Worm (Caenorhabditis elegans) whole organism, L2 larva: Measurements from ENCODE around the gene R07B1.13.

Experiments
- C34F6.9 ChIP-seq: fragments of 150-350 bp; optimal IDR thresholded peaks from 2 replicates; lab custom pipeline; 2014; ENCODE audit warnings: missing biosample characterization, missing genetic modification characterization
- F13H6.1 ChIP-seq: sonication (generic microtip); optimal IDR thresholded peaks from 2 replicates; lab custom pipeline; 2016; ENCODE audit warnings: missing genetic modification characterization, missing compliant biosample characterization
- R02D3.7 ChIP-seq: fragments of 150-350 bp; optimal IDR thresholded peaks from 2 replicates; lab custom pipeline; 2014; ENCODE audit warnings: missing biosample characterization, missing genetic modification characterization
- ZK546.5 ChIP-seq: sonication (generic microtip); optimal IDR thresholded peaks from 2 replicates; lab custom pipeline; 2017; ENCODE audit warnings: missing biosample characterization, missing genetic modification characterization
- alr-1 ChIP-seq: fragments of 150-350 bp; optimal IDR thresholded peaks from 2 replicates; lab custom pipeline; 2014; ENCODE audit warnings: missing biosample characterization, missing genetic modification characterization
- ama-1 ChIP-seq: fragments of 150-350 bp; optimal IDR thresholded peaks from 2 replicates; lab custom pipeline; 2018; ENCODE audit warnings: inconsistent platforms
- ceh-16 ChIP-seq: fragments of 150-350 bp; optimal IDR thresholded peaks from 2 replicates; lab custom pipeline; 2014; ENCODE audit warnings: missing biosample characterization, missing genetic modification characterization
- ceh-82 ChIP-seq: fragments of 150-350 bp; optimal IDR thresholded peaks from 2 replicates; lab custom pipeline; 2014; ENCODE audit warnings: missing biosample characterization, missing genetic modification characterization
- crh-2 ChIP-seq: sonication (generic microtip); optimal IDR thresholded peaks from 2 replicates; lab custom pipeline; 2017; ENCODE audit warnings: missing biosample characterization, missing genetic modification characterization
- dmd-4 ChIP-seq: sonication (generic microtip); optimal IDR thresholded peaks from 2 replicates; lab custom pipeline; 2017; ENCODE audit warnings: missing biosample characterization, missing genetic modification characterization
- fos-1 ChIP-seq: fragments of 150-350 bp; optimal IDR thresholded peaks from 2 replicates; lab custom pipeline; 2014; ENCODE audit warnings: missing biosample characterization, missing genetic modification characterization
- gmeb-1 ChIP-seq: fragments of 150-350 bp; optimal IDR thresholded peaks from 2 replicates; lab custom pipeline; 2014; ENCODE audit warnings: missing biosample characterization, missing genetic modification characterization
- lin-11 ChIP-seq: fragments of 150-350 bp; sonication (generic microtip); optimal IDR thresholded peaks from 2 replicates; lab custom pipeline; 2014; ENCODE audit warnings: missing biosample characterization, missing genetic modification characterization, inconsistent platforms, mixed read lengths
- mbf-1 ChIP-seq: sonication (generic microtip); optimal IDR thresholded peaks from 2 replicates; lab custom pipeline; 2017; ENCODE audit warnings: missing biosample characterization, missing genetic modification characterization
- nhr-12 ChIP-seq: fragments of 150-350 bp; optimal IDR thresholded peaks from 2 replicates; lab custom pipeline; 2014; ENCODE audit warnings: missing biosample characterization, missing genetic modification characterization
- nhr-129 ChIP-seq: fragments of 150-350 bp; optimal IDR thresholded peaks from 2 replicates; lab custom pipeline; 2014; ENCODE audit warnings: missing biosample characterization, missing genetic modification characterization
- nhr-21 ChIP-seq: fragments of 150-350 bp; optimal IDR thresholded peaks from 2 replicates; lab custom pipeline; 2014; ENCODE audit warnings: missing biosample characterization, missing genetic modification characterization
- nhr-23 ChIP-seq: fragments of 150-350 bp; optimal IDR thresholded peaks from 2 replicates; lab custom pipeline; 2014; ENCODE audit warnings: missing biosample characterization, missing genetic modification reagents, missing genetic modification characterization
- nhr-25 ChIP-seq: fragments of 150-350 bp; sonication (generic microtip); optimal IDR thresholded peaks from 3 replicates; lab custom pipeline; 2014; ENCODE audit warnings: missing biosample characterization, missing genetic modification characterization
- nhr-6 ChIP-seq: fragments of 150-350 bp; optimal IDR thresholded peaks from 2 replicates; lab custom pipeline; 2014; ENCODE audit warnings: missing biosample characterization, missing genetic modification characterization
- nhr-77 ChIP-seq: fragments of 150-350 bp; optimal IDR thresholded peaks from 2 replicates; lab custom pipeline; 2014; ENCODE audit warnings: missing biosample characterization, missing genetic modification characterization
- peb-1 ChIP-seq: fragments of 150-350 bp; optimal IDR thresholded peaks from 2 replicates; lab custom pipeline; 2014; ENCODE audit warnings: missing biosample characterization, missing genetic modification characterization
- sem-4 ChIP-seq: fragments of 150-350 bp; optimal IDR thresholded peaks from 2 replicates; lab custom pipeline; 2014; ENCODE audit warnings: missing biosample characterization, missing genetic modification reagents, missing genetic modification characterization
- skn-1 ChIP-seq: sonication (generic microtip); optimal IDR thresholded peaks from 2 replicates; lab custom pipeline; 2017; ENCODE audit warnings: missing biosample characterization, missing genetic modification characterization
- sma-3 ChIP-seq: sonication (generic microtip); optimal IDR thresholded peaks from 2 replicates; lab custom pipeline; 2016; ENCODE audit warnings: missing genetic modification reagents, missing genetic modification characterization, missing compliant biosample characterization
- sma-9 ChIP-seq, 2 experiments: fragments of 150-350 bp in 1 of 2; sonication (generic microtip) in 1 of 2; optimal IDR thresholded peaks; 2 replicates each; lab custom pipeline; 2014 to 2016; ENCODE audit warnings: missing genetic modification characterization in 2 of 2, mild to moderate bottlenecking in 1 of 2, missing biosample characterization in 1 of 2, missing compliant biosample characterization in 1 of 2, missing genetic modification reagents in 1 of 2, moderate library complexity in 1 of 2
- snpc-4 ChIP-seq: fragments of 150-350 bp; optimal IDR thresholded peaks from 2 replicates; lab custom pipeline; 2014; ENCODE audit warnings: missing biosample characterization, missing genetic modification characterization
- unc-39 ChIP-seq: fragments of 150-350 bp; optimal IDR thresholded peaks from 2 replicates; lab custom pipeline; 2014; ENCODE audit warnings: missing biosample characterization, missing genetic modification characterization
- zag-1 ChIP-seq: fragments of 150-350 bp; optimal IDR thresholded peaks from 2 replicates; lab custom pipeline; 2014; ENCODE audit warnings: missing biosample characterization, missing genetic modification characterization
- ztf-1 ChIP-seq: fragments of 200-800 bp; sonication (Bioruptor generic); conservative IDR thresholded peaks from 2 replicates; pipeline ENCODE4 v1.3.6; 2022; ENCODE audit warnings: missing genetic modification characterization, missing compliant biosample characterization
- ztf-11 ChIP-seq: sonication (generic microtip); optimal IDR thresholded peaks from 2 replicates; lab custom pipeline; 2017; ENCODE audit warnings: missing biosample characterization, missing genetic modification characterization
- ztf-4 ChIP-seq: fragments of 150-350 bp; optimal IDR thresholded peaks from 2 replicates; lab custom pipeline; 2014; ENCODE audit warnings: missing biosample characterization, missing genetic modification characterization

The R07B1.13 gene

ce11 chrX:9851745-9852330, 17.8 kb upstream of the R07B1.13 start, which contains the start of gene lec-7:
Gene lec-7, plus strand, starts transcription at chrX:9852041.
- TF ChIP-seq skn-1 (tag; lab: Kevin White, UChicago) (no peak), nhr-77 (tag; lab: Kevin White, UChicago) (no peak), dmd-4 (no peak), C34F6.9 (no peak), nhr-129 (tag; lab: Kevin White, UChicago) (peak; percentile 20), sem-4 (tag; lab: Kevin White, UChicago) (no peak), alr-1 (tag; lab: Kevin White, UChicago) (no peak), lin-11 (tag; lab: Kevin White, UChicago) (no peak), nhr-6 (tag; lab: Kevin White, UChicago) (no peak), fos-1 (tag; lab: Kevin White, UChicago) (peak; percentile 66), peb-1 (tag; lab: Kevin White, UChicago) (no peak), R02D3.7 (tag; lab: Kevin White, UChicago) (no peak)
- TF ChIP-seq, all 48 proteins: peak for 2

DNA sequence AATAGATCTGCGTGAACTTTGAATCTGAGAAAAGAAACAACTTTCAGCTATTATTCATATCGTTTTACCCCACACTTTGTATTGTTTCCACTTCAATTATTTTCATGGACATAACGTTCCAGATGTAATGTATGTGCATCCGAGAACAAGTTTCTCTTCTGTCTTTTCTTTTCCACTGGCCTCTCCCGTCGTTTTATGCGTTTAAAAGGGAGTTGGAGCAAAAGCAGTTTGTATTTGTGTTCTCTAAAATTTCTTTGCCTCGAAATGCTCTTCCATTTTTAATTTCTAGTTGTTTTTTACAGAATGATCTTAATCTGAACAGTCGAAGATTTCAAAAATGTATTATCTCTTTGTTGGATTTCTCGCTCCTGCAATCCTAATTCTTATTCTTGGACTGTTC, 13.0 kb upstream of the R07B1.13 start, which contains the start of gene R07B1.11:
TSS of gene R07B1.11 (plus strand) at position 301 of the 400 bp plus-strand sequence.
- TF ChIP-seq ztf-4 (no peak), dmd-4 (no peak), sem-4 (tag; lab: Kevin White, UChicago) (no peak), ceh-16 (tag; lab: Kevin White, UChicago) (no peak), nhr-21 (tag; lab: Kevin White, UChicago) (no peak), nhr-129 (tag; lab: Kevin White, UChicago) (no peak), C34F6.9 (no peak), ztf-11 (tag; lab: Kevin White, UChicago) (no peak), nhr-12 (tag; lab: Kevin White, UChicago) (no peak), ztf-1 (no peak), R02D3.7 (tag; lab: Kevin White, UChicago) (no peak), F13H6.1 (tag; lab: Kevin White, UChicago) (no peak)

DNA sequence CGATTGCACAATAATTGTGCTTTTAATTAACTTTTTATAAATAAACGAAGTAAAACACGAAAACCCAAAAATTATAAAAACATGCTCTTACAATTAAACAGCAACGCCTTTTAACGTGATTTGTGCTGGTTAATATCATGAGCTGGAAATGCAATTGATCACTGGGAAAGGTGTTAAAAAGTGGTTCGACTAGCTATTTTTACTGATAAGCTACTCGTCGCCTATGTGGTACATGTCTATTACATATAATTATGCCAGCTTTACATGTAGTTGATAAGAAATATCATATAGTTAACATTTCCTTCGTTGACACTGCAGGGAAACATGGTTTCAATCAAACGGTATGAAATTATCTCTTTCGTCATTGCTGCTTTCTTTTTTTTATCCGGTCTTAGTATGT, 11.6 kb upstream of the R07B1.13 start, which contains the start of gene scav-5:
TSS of gene scav-5 (plus strand) at position 297 of the 400 bp plus-strand sequence.
- TF ChIP-seq sma-9 (GFP tag; optimal IDR thresholded peaks at IDR 0.05; lab: Kevin White, UChicago) (peak; percentile 13), sma-9 (tag; optimal IDR thresholded peaks at IDR 0.05; lab: Kevin White, UChicago) (no peak), sma-3 (GFP tag; lab: Kevin White, UChicago) (peak; percentile 5), zag-1 (tag; lab: Kevin White, UChicago) (no peak), nhr-25 (no peak), gmeb-1 (tag; lab: Kevin White, UChicago) (peak; percentile 1), ZK546.5 (tag; lab: Kevin White, UChicago) (no peak), skn-1 (tag; lab: Kevin White, UChicago) (peak; percentile 66), crh-2 (tag; lab: Kevin White, UChicago) (peak; percentile 57), fos-1 (tag; lab: Kevin White, UChicago) (peak; percentile 91), ztf-4 (no peak), ztf-11 (tag; lab: Kevin White, UChicago) (no peak), ama-1 (lab: Kevin White, UChicago) (no peak)

DNA sequence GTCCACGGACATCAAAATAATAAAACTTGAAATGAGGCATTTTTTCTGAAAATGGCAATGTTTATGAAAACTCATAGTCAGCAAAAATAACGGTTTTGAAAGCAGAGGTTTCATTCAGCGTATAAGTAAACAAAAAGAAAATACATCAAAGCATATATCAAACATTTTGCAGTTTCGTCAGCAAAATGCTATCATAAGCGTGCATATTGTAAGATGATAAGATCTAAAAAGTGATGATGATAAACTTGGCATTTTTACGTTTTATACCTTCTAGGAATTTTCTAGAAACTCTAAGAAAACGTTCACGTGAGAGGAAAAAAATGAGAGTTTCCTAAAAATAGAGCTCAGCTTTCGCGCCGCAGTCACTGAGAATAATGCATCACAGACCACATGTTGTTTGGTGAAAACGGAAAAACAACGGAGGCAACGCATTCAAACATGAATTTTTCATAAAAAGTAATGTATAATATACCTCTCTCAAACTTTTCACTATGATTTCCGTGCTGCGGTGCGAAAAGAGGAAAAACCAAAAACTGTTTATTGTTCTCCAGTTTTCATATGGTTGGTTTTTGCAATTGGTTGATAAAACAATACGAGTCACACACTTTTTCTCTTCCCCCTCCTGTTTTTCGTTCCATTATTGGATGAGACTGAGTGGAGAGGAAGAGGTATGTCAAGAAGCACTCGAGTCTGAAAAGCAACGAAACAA, 6.6 kb upstream of the R07B1.13 start, which contains the start of the genes gst-36 and R07B1.5:
TSS of gene gst-36 (minus strand) at position 45 of the 709 bp plus-strand sequence.
TSS of gene R07B1.5 (plus strand) at position 665 of the 709 bp plus-strand sequence.
- TF ChIP-seq ceh-82 (tag; lab: Kevin White, UChicago) = no peak
- peak; percentile 33 for TF ChIP-seq crh-2 (tag; lab: Kevin White, UChicago)
- peak; percentile 64 for TF ChIP-seq fos-1 (tag; lab: Kevin White, UChicago)
- TF ChIP-seq skn-1 (tag; lab: Kevin White, UChicago) = peak; percentile 39

DNA sequence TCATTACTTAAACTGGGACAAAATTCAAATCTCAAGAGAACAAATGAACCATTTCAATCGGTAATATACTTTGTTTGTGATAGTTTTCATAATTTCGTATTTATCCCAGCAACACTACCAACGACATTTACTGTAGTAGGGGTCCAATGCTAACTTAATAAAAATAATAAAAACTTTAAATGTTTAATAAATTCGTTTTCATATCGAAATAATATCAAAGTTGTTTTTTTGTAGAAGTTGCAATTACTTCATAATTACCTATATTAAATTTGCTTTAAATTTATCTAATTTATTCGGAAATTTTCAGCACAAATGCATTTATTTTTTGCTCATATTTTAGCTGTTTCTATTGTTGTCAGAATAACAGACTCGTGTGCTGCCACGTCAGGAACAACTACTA, 3.3 kb upstream of the R07B1.13 start, which contains the start of gene R07B1.6:
TSS of gene R07B1.6 (plus strand) at position 301 of the 400 bp plus-strand sequence.
- TF ChIP-seq sma-9 (GFP tag; optimal IDR thresholded peaks at IDR 0.05; lab: Kevin White, UChicago) (no peak), sma-9 (tag; optimal IDR thresholded peaks at IDR 0.05; lab: Kevin White, UChicago) (no peak), mbf-1 (tag; lab: Kevin White, UChicago) (no peak), ztf-11 (tag; lab: Kevin White, UChicago) (no peak), snpc-4 (tag; lab: Kevin White, UChicago) (no peak), nhr-6 (tag; lab: Kevin White, UChicago) (no peak), nhr-23 (tag; lab: Kevin White, UChicago) (no peak), ceh-82 (tag; lab: Kevin White, UChicago) (no peak), C34F6.9 (no peak), nhr-12 (tag; lab: Kevin White, UChicago) (no peak), ZK546.5 (tag; lab: Kevin White, UChicago) (no peak), skn-1 (tag; lab: Kevin White, UChicago) (no peak), unc-39 (tag; lab: Kevin White, UChicago) (no peak), sem-4 (tag; lab: Kevin White, UChicago) (no peak), sma-3 (GFP tag; lab: Kevin White, UChicago) (no peak), nhr-129 (tag; lab: Kevin White, UChicago) (no peak), nhr-77 (tag; lab: Kevin White, UChicago) (no peak)
